Fruit fly (Drosophila melanogaster): ENCODE results near the gene CG8036.

The CG8036 gene

dm6 chr3R:8663668-8664283, 3.9 kb upstream of the CG8036 start, which contains the start of gene CG8032 (continued):
- TF ChIP-seq Neu2 (GFP tag; optimal IDR thresholded peaks at IDR 0.05; ENCODE audit: borderline replicate concordance) (no peak), Deaf1 (tag; optimal IDR thresholded peaks at IDR 0.05) (peak; percentile 33), CG9817 (tag; optimal IDR thresholded peaks at IDR 0.05) (peak; percentile 31), HmgZ (tag; optimal IDR thresholded peaks at IDR 0.05) (peak; percentile 70), CG30020 (tag; optimal IDR thresholded peaks at IDR 0.05) (peak; percentile 38), CG13123 (GFP tag; optimal IDR thresholded peaks at IDR 0.05) (peak; percentile 7), vfl (GFP tag; optimal IDR thresholded peaks at IDR 0.05) (peak; percentile 11), Rfx (GFP tag; IDR thresholded peaks at IDR 0.05) (peak; percentile 50), CG2120 (GFP tag; optimal IDR thresholded peaks at IDR 0.05) (peak; percentile 65), inv (GFP tag; IDR thresholded peaks at IDR 0.05; ENCODE audit: partially characterized antibody) (0 out of 2 replicates have a peak, but pooled peaks have one; percentile 27), CG18619 (GFP tag; optimal IDR thresholded peaks at IDR 0.05) (peak; percentile 22), eyg (GFP tag; optimal IDR thresholded peaks at IDR 0.05) (peak; percentile 31), Hmx (GFP tag; optimal IDR thresholded peaks at IDR 0.05) (no peak), D (optimal IDR thresholded peaks at IDR 0.05) (no peak), D (GFP tag; optimal IDR thresholded peaks at IDR 0.05) (no peak), E2f2 (GFP tag; IDR thresholded peaks at IDR 0.05) (peak; percentile 54), Dip3 (GFP tag; optimal IDR thresholded peaks at IDR 0.05) (peak; percentile 55), stc (GFP tag; IDR thresholded peaks at IDR 0.05) (0 out of 2 replicates have a peak, but pooled peaks have one; percentile 11), CG8388 (GFP tag; optimal IDR thresholded peaks at IDR 0.05) (peak; percentile 15), CG34224 (GFP tag; IDR thresholded peaks at IDR 0.05; ENCODE audit: partially characterized antibody) (peak; percentile 76; the same call in 2 of the 3 replicates), kah (GFP tag; optimal IDR thresholded peaks at IDR 0.05) (peak; percentile 44), chn (GFP tag; optimal IDR thresholded peaks at IDR 0.05) (peak; percentile 21), twi (tag; optimal IDR thresholded peaks at IDR 0.05) (peak; percentile 3), grau (tag; optimal IDR thresholded peaks at IDR 0.05) (peak; percentile 50), CG11560 (tag; IDR thresholded peaks at IDR 0.05) (no peak), NC2β (GFP tag; optimal IDR thresholded peaks at IDR 0.05) (peak; percentile 69), HLH54F (GFP tag; optimal IDR thresholded peaks at IDR 0.05) (peak; percentile 19), crp (GFP tag; optimal IDR thresholded peaks at IDR 0.05) (peak; percentile 75 to 95), insv (GFP tag; optimal IDR thresholded peaks at IDR 0.05) (peak in 1 of 2 experiments; percentile 12), CG9609 (GFP tag; optimal IDR thresholded peaks at IDR 0.05) (no peak), Camta (GFP tag; optimal IDR thresholded peaks at IDR 0.05) (peak; percentile 47), jumu (GFP tag; optimal IDR thresholded peaks at IDR 0.05) (peak; percentile 44), CG18764 (GFP tag; optimal IDR thresholded peaks at IDR 0.05) (no peak), dmrt99B (tag; optimal IDR thresholded peaks at IDR 0.05) (peak; percentile 26), peb (GFP tag; IDR thresholded peaks at IDR 0.05) (0 out of 2 replicates have a peak, but pooled peaks have one; percentile 17), Mad (GFP tag; optimal IDR thresholded peaks at IDR 0.05) (peak; percentile 54), gem (tag; optimal IDR thresholded peaks at IDR 0.05) (peak; percentile 51), Bgb (GFP tag; IDR thresholded peaks at IDR 0.05; ENCODE audit: partially characterized antibody) (peak; percentile 65), YL-1 (GFP tag; optimal IDR thresholded peaks at IDR 0.05) (peak; percentile 55), CG12659 (GFP tag; optimal IDR thresholded peaks at IDR 0.05) (peak; percentile 43), CG12769 (tag; optimal IDR thresholded peaks at IDR 0.05) (peak; percentile 51), CG4820 (GFP tag; optimal IDR thresholded peaks at IDR 0.05) (peak; percentile 44), Hmr (GFP tag; optimal IDR thresholded peaks at IDR 0.05) (peak; percentile 27), CG33213 (GFP tag; optimal IDR thresholded peaks at IDR 0.05) (peak; percentile 55), CG7372 (GFP tag; IDR thresholded peaks at IDR 0.05) (no peak), CG30403 (GFP tag; optimal IDR thresholded peaks at IDR 0.05) (peak; percentile 69), Lhr (GFP tag; optimal IDR thresholded peaks at IDR 0.05) (peak; percentile 73), Sox100B (GFP tag; optimal IDR thresholded peaks at IDR 0.05) (peak; percentile 25), cg (GFP tag; optimal IDR thresholded peaks at IDR 0.05) (no peak)

Data from whole organism, embryonic.